Worm (Caenorhabditis elegans): Measurements from ENCODE around the gene pph-2.
A peak's percentile ranks its signal among the peaks of the same experiment; 100 is the strongest.

Gene pph-2

ce11 chrIV:11857159-11857565, 20.4 kb downstream of the pph-2 start (continued):
- no peak for TF ChIP-seq C04F5.9 (tag; optimal IDR thresholded peaks at IDR 0.05)
- no peak for TF ChIP-seq sptf-1 (tag; optimal IDR thresholded peaks at IDR 0.05)
- TF ChIP-seq egl-13 (tag; optimal IDR thresholded peaks at IDR 0.05), result peak; percentile 51
- TF ChIP-seq xbp-1 (tag; optimal IDR thresholded peaks at IDR 0.05), result peak; percentile 62
- TF ChIP-seq snpc-4 (tag; optimal IDR thresholded peaks at IDR 0.05), result peak; percentile 14
- no peak for TF ChIP-seq ces-1 (GFP tag; optimal IDR thresholded peaks at IDR 0.05)
- TF ChIP-seq tbx-2 (tag; optimal IDR thresholded peaks at IDR 0.05), result peak; percentile 69
- peak; percentile 53 to 86 for TF ChIP-seq lsy-2 (tag; optimal IDR thresholded peaks at IDR 0.05)
- TF ChIP-seq vab-15 (tag; optimal IDR thresholded peaks at IDR 0.05), result no peak
- peak; percentile 64 for TF ChIP-seq isw-1 (GFP tag; IDR thresholded peaks at IDR 0.05)
- no peak for TF ChIP-seq ets-5 (GFP tag; IDR thresholded peaks at IDR 0.05)
- peak; percentile 48 for TF ChIP-seq nhr-20 (tag; optimal IDR thresholded peaks at IDR 0.05)
- TF ChIP-seq ztf-11 (tag; optimal IDR thresholded peaks at IDR 0.05), result no peak
- no peak for TF ChIP-seq tlp-1 (tag; optimal IDR thresholded peaks at IDR 0.05)
- no peak for TF ChIP-seq zip-4 (GFP tag; optimal IDR thresholded peaks at IDR 0.05)
- no peak for TF ChIP-seq aly-2 (tag; optimal IDR thresholded peaks at IDR 0.05)
- TF ChIP-seq pax-3 (tag; optimal IDR thresholded peaks at IDR 0.05), result peak; percentile 34
- TF ChIP-seq ceh-63 (GFP tag; optimal IDR thresholded peaks at IDR 0.05), result no peak
- no peak for TF ChIP-seq ceh-90 (tag; optimal IDR thresholded peaks at IDR 0.05)
- TF ChIP-seq sox-4 (tag; optimal IDR thresholded peaks at IDR 0.05), result no peak
- peak; percentile 53 to 89 (median 61) for TF ChIP-seq ceh-82 (tag; optimal IDR thresholded peaks at IDR 0.05)
- TF ChIP-seq lin-39 (tag; optimal IDR thresholded peaks at IDR 0.05), result no peak
- TF ChIP-seq fkh-8 (tag; optimal IDR thresholded peaks at IDR 0.05), result peak; percentile 91
- TF ChIP-seq sup-37 (GFP tag; optimal IDR thresholded peaks at IDR 0.05), result no peak
- TF ChIP-seq dpl-1 (GFP tag; optimal IDR thresholded peaks at IDR 0.05), result peak; percentile 9 to 63 (median 51)
- TF ChIP-seq nhr-85 (tag), result no peak
- TF ChIP-seq mdl-1 (tag; optimal IDR thresholded peaks at IDR 0.05), result peak in 1 of 2 experiments; percentile 41
- TF ChIP-seq irx-1 (tag; optimal IDR thresholded peaks at IDR 0.05), result peak; percentile 15
- TF ChIP-seq lin-14 (GFP tag; optimal IDR thresholded peaks at IDR 0.05), result peak; percentile 94
- peak; percentile 83 for TF ChIP-seq nhr-71 (tag; optimal IDR thresholded peaks at IDR 0.05)
- TF ChIP-seq zag-1 (tag; optimal IDR thresholded peaks at IDR 0.05), result no peak

ce11 chrIV:11855900-11856660, 21.5 kb downstream of the pph-2 start, which contains the start of gene ech-2:
Gene ech-2, minus strand, starts transcription at chrIV:11856351.
- TF ChIP-seq ceh-8 (GFP tag; optimal IDR thresholded peaks at IDR 0.05) (no peak), ztf-11 (tag; optimal IDR thresholded peaks at IDR 0.05) (no peak), dpl-1 (GFP tag; optimal IDR thresholded peaks at IDR 0.05) (peak; percentile 27 to 46 (median 33)), snu-23 (GFP tag; optimal IDR thresholded peaks at IDR 0.05) (peak; percentile 12), unc-130 (tag; optimal IDR thresholded peaks at IDR 0.05) (no peak), mab-9 (GFP tag; IDR thresholded peaks at IDR 0.05) (no peak), swsn-7 (tag; optimal IDR thresholded peaks at IDR 0.05) (peak; percentile 9), aha-1 (tag; optimal IDR thresholded peaks at IDR 0.05) (no peak), nhr-85 (tag) (no peak), C16A3.4 (tag; optimal IDR thresholded peaks at IDR 0.05) (peak; percentile 28), tlp-1 (tag; optimal IDR thresholded peaks at IDR 0.05) (no peak), ceh-90 (tag; optimal IDR thresholded peaks at IDR 0.05) (peak; percentile 7), elt-3 (tag; optimal IDR thresholded peaks at IDR 0.05) (peak in 1 of 6 experiments; percentile 20), fkh-8 (tag; optimal IDR thresholded peaks at IDR 0.05) (no peak), nhr-71 (tag; optimal IDR thresholded peaks at IDR 0.05) (peak; percentile 0), egl-13 (tag; optimal IDR thresholded peaks at IDR 0.05) (no peak), ceh-88 (GFP tag; IDR thresholded peaks at IDR 0.05) (no peak), ceh-63 (GFP tag; optimal IDR thresholded peaks at IDR 0.05) (no peak), blmp-1 (tag; optimal IDR thresholded peaks at IDR 0.05) (peak; percentile 41), nhr-47 (tag; optimal IDR thresholded peaks at IDR 0.05) (peak; percentile 31), lin-35 (GFP tag; optimal IDR thresholded peaks at IDR 0.05) (peak; percentile 17 to 48), efl-1 (optimal IDR thresholded peaks at IDR 0.05) (peak; percentile 34), efl-1 (GFP tag; optimal IDR thresholded peaks at IDR 0.05 in 1 of 2) (peak; percentile 33 to 93), lsy-2 (tag; optimal IDR thresholded peaks at IDR 0.05) (peak; percentile 39 to 40), ets-5 (GFP tag; IDR thresholded peaks at IDR 0.05) (no peak), nhr-90 (tag; optimal IDR thresholded peaks at IDR 0.05; ENCODE audit: poor library complexity) (peak; percentile 10), ama-1 (optimal IDR thresholded peaks at IDR 0.05) (no peak), grh-1 (GFP tag; IDR thresholded peaks at IDR 0.05) (no peak), unc-86 (tag; optimal IDR thresholded peaks at IDR 0.05) (no peak), rnt-1 (tag; optimal IDR thresholded peaks at IDR 0.05) (no peak), lin-14 (GFP tag; optimal IDR thresholded peaks at IDR 0.05) (peak; percentile 1), tbx-2 (tag; optimal IDR thresholded peaks at IDR 0.05) (no peak)

Measured in whole organism, L1 larva.